Worm (Caenorhabditis elegans) whole organism, early embryonic: ENCODE results near the gene oac-37.

Source experiments
- F13C5.2 ChIP-seq: sonication (generic microtip); optimal IDR thresholded peaks from 2 replicates; lab custom pipeline; 2017; ENCODE audit warnings: mild to moderate bottlenecking, missing genetic modification characterization, inconsistent platforms, missing compliant biosample characterization
- ama-1 ChIP-seq: fragments of 150-350 bp; optimal IDR thresholded peaks from 2 replicates; lab custom pipeline; 2014
- ceh-13 ChIP-seq: fragments of 200-800 bp; sonication (Bioruptor generic); optimal IDR thresholded peaks from 2 replicates; lab custom pipeline; 2018; ENCODE audit warnings: mild to moderate bottlenecking, missing genetic modification characterization, missing compliant biosample characterization
- flt-1 ChIP-seq: fragments of 200-800 bp; sonication (Bioruptor generic); IDR thresholded peaks from 2 replicates; pipeline ENCODE4 v1.3.6; 2022; ENCODE audit warnings: missing genetic modification characterization, missing compliant biosample characterization
- hmbx-1 ChIP-seq: sonication (generic microtip); optimal IDR thresholded peaks from 2 replicates; lab custom pipeline; 2016; ENCODE audit warnings: mild to moderate bottlenecking, missing genetic modification characterization, missing compliant biosample characterization
- tbx-37 ChIP-seq: fragments of 200-800 bp; sonication (Bioruptor generic); conservative IDR thresholded peaks from 2 replicates; pipeline ENCODE4 v1.3.6; 2022; ENCODE audit warnings: missing genetic modification reagents, missing genetic modification characterization, missing compliant biosample characterization

ce11 chrIV:14176373-14176772 is 30.7 kb downstream of the oac-37 start, which contains the start of gene R05A10.3:
- TF ChIP-seq ceh-13 (GFP tag; lab: Kevin White, UChicago) (no peak), hmbx-1 (tag; lab: Kevin White, UChicago) (no peak), F13C5.2 (tag; lab: Kevin White, UChicago) (no peak), flt-1 (GFP tag; lab: Robert Waterston, UW) (no peak), tbx-37 (GFP tag; lab: Robert Waterston, UW) (no peak), ama-1 (lab: Kevin White, UChicago) (no peak)
